Fruit fly (Drosophila melanogaster): Measurements from ENCODE around the gene Cbp80.

DNA sequence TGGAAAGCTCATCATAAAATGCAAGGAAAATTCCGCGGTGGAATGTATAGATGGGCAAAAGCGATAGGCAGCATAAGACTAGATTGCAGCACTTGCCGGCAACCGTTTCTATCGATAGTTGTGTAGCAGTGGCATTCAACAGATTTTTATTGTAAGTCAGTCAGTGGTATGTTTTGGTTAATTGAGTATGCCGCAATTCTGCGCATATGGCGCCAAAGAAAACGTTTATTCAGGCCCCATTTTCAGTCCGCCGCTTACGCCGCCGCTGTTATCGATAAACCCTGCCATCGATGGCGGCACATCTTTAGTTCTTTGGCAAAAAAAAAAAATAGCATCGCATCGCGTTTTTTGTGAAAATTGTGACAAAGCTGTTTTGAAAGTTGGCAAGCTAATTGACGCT, at the start of gene Cbp80, which contains the start of gene Torsin:
- TF ChIP-seq Myc (optimal IDR thresholded peaks at IDR 0.05), result no peak
- TF ChIP-seq psq (optimal IDR thresholded peaks at IDR 0.05), result no peak

All from Kc167 (cell line).